Worm (Caenorhabditis elegans): ENCODE results near the gene copb-2.

DNA sequence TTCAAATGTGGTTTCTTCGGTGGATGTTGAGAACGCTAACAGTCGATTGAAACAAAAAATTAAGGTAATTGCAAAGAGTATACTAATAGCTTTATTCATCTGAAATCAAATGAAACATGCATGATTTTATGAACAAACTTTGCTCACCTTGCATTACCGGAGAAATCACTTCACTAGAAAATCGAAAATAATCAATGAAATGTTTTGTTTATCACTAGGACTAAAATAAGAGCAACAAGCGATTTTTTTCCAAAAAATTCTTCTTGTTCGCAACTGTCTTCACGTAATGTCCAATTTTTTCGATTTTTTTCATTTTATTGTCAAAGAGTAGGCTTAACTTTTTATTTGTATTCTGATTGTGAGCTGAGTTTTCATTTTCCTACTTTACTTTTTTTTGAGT, 37.1 kb upstream of the copb-2 start, which contains the start of gene F56D5.9:
- no peak for TF ChIP-seq aly-1 (tag; optimal IDR thresholded peaks at IDR 0.05)
- no peak for TF ChIP-seq ceh-36 (tag; optimal IDR thresholded peaks at IDR 0.05)
- no peak for TF ChIP-seq flt-1 (GFP tag; IDR thresholded peaks at IDR 0.05)
- TF ChIP-seq ama-1 (optimal IDR thresholded peaks at IDR 0.05): no peak
- TF ChIP-seq ceh-13 (GFP tag; optimal IDR thresholded peaks at IDR 0.05): no peak
- no peak for TF ChIP-seq tbx-37 (GFP tag; conservative IDR thresholded peaks at IDR 0.05)
- no peak for TF ChIP-seq tra-4 (tag; optimal IDR thresholded peaks at IDR 0.05)

Measured in whole organism, early embryonic.